Worm (Caenorhabditis elegans) whole organism, midembryonic: ENCODE measurements around the gene F44G3.7.

Source experiments
- T22C8.4 ChIP-seq: fragments of 200-800 bp; sonication (Bioruptor generic); IDR thresholded peaks from 2 replicates; pipeline ENCODE4 v1.3.6; 2022; ENCODE audit warnings: missing genetic modification characterization, missing compliant biosample characterization
- flt-1 ChIP-seq: fragments of 200-800 bp; sonication (Bioruptor generic); IDR thresholded peaks from 2 replicates; pipeline ENCODE4 v1.3.6; 2022; ENCODE audit warnings: missing genetic modification characterization, missing compliant biosample characterization
- ref-1 ChIP-seq: fragments of 200-800 bp; sonication (Bioruptor generic); conservative IDR thresholded peaks from 2 replicates; pipeline ENCODE4 v1.3.6; 2022; ENCODE audit warnings: missing genetic modification reagents, missing genetic modification characterization, missing compliant biosample characterization
- tab-1 ChIP-seq: fragments of 200-800 bp; sonication (Bioruptor generic); IDR thresholded peaks from 2 replicates; pipeline ENCODE4 v1.3.6; 2022; ENCODE audit warnings: missing genetic modification characterization, missing compliant biosample characterization
- ztf-29 ChIP-seq: fragments of 200-800 bp; sonication (Bioruptor generic); IDR thresholded peaks from 2 replicates; pipeline ENCODE4 v1.3.6; 2022; ENCODE audit warnings: missing genetic modification reagents, missing genetic modification characterization, missing compliant biosample characterization

- TF ChIP-seq ztf-29 (GFP tag; lab: Robert Waterston, UW) (no peak), flt-1 (no peak), T22C8.4 (no peak), tab-1 (no peak), ref-1 (GFP tag; lab: Robert Waterston, UW) (no peak)
Measured at ce11 chrV:16175227-16175626, 38.3 kb upstream of the F44G3.7 start.
